Fruit fly (Drosophila melanogaster) whole organism, larva: Measurements from ENCODE around the gene CG2691.

ENCODE experiments used
- noc ChIP-seq: fragments of 200-800 bp; sonication (Bioruptor generic); optimal IDR thresholded peaks from 3 replicates; lab custom pipeline; 2019; ENCODE audit warnings: missing biosample characterization, mild to moderate bottlenecking, missing genetic modification characterization, moderate library complexity

CG2691 gene

DNA sequence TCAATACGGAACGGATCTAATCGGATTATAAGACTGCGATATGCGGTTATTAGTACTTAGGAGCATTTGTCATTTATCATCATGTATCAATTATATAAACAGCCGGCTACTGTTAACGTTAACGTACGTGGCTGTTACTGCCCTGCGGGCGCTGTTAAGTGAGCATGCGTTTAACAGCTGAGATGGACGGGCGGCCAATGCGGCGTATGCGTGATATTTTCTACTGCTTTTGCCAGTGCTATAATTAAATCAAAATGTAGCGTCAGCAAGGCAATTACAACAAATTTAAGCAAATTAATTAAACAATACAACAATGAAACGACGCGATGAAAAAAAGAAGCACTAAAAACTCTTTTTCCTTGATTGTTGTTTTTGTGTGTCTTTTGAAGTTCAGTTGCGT is 13.4 kb upstream of the CG2691 start:
- TF ChIP-seq noc (tag; lab: Kevin White, UChicago), result no peak

DNA sequence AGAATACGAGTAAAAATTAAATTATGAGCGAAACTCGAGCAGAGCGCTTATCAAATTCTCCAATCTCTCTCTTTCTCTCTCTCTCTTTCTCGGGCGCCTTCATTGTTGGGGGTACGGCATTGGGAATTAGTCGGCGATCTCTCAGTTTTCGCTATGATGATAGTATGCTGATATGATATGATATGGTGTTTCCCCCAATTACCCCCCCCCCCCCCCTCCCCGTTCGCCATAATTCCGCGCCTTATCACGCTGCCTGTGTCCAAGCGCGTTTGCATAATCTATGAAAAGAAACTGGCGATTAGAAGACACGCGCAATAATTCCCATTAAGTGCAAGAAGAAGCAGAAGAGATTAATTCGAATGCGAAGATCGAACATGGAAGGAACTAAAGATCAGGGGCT is 12.6 kb upstream of the CG2691 start:
- TF ChIP-seq noc (tag; lab: Kevin White, UChicago), result peak; percentile 57

dm6 chrX:13635000-13635368 is 10.8 kb upstream of the CG2691 start:
- no peak for TF ChIP-seq noc (tag; lab: Kevin White, UChicago)

DNA sequence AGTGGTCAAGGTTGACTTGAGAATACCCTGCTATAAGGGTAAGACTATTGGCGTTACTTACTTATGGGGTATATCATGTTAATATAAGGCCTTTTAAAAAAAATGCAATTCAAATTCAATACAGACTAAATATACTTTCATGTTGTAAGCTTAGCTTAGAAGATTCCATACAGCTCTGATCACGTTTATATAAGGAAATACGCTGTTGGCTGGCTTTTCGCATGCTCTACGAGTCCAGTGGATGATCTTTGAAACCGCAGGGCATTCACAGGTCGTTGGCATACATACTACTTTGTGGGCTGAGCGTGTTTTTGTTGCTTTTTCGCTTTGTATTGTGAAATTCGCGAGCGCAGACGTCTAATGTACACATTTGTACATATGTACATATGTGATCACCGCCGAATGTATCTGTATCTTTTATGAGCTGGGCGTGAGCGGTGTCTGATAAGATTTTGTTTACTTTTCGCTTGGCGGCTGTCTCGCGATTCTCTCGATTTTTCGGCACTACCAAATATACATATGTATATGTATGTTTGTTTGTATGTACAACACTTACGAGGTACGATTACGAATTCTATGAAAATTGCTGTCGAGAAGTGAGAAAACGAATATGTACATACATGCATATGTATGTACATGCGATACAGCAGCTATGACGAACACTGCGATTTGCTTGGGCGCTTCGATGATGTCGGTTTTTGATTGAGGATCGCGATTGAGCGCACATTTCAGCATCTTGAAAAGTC is 10.2 kb upstream of the CG2691 start:
- peak; percentile 91 for TF ChIP-seq noc (tag; lab: Kevin White, UChicago)

DNA sequence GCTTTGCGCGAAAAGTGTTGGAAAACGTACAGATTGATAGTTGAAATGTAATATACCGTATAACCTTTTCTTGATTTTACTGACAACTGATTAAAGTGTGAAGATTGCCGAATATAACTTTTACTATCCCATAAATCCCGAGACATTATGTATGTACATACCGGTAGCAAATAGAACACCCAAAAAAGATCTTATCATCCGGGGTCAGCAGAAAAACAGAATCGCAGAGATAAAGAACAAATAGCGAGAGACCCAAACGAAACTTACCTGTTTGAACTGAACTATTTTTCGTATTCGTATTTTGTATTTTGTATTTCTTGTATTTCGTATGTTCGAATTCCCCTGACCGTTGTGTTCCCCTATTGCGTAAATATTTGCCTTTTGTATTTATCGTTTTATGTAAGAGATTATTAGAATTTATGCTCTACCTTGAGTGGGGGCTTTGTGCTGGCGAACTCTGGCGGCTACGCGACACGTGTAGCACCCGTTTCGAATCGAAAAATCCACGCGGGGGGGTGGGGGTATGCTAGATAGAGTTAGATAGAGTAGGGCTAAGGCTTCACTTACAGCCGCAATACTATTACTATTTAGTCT is 9.2 kb upstream of the CG2691 start:
- TF ChIP-seq noc (tag; lab: Kevin White, UChicago), result no peak

- TF ChIP-seq noc (tag; lab: Kevin White, UChicago), result peak; percentile 12
Observed at dm6 chrX:13632606-13633005, 8.4 kb upstream of the CG2691 start.

DNA sequence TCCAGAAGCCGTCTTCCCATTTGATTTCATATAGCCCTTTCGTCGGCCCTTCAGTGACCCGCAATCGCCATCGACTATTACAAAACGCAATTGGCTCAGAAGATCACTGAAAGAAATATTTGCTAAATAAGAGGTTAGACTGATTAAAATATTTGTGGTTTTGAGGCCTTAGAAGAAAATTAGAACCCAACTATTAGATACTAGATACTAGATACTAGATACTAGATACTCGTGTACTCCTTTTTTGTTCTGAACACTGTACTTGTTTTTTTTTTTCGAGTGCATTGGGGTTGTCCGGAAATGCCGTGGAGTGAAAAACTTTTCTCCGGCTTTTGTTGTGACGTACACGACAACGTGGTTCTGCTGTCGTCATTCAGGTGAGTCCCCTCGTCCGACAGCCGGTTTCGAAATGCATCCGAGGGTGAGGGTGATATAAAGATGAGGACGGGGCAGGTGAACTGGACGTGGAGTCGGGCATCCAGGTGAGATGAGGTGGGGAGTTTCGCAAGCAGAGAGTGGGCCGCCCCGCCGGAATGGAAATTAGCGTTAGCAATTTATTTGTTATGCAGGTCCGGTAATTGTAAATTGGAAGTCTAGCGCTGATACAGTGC is 6.2 kb upstream of the CG2691 start:
- no peak for TF ChIP-seq noc (tag; lab: Kevin White, UChicago)

DNA sequence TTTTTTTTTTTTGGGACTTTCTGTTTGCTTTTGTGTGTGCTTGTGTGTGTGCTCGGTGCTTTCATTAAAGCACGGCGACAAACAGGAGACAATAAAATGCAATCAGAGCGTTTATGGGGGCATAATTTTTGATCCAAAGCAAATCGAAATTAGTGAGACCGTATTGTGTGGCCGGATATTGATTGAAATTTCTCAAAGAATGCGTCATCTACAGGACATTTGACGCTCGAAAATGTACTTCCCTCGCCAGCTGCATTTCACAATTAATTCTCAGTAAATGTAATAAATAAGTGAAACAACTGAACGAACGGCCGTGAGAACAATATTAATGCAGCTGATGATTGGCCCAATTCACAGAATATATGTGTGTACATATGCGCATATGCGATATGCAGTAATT is 5.2 kb upstream of the CG2691 start:
- no peak for TF ChIP-seq noc (tag; lab: Kevin White, UChicago)

dm6 chrX:13627855-13628254 is 3.6 kb upstream of the CG2691 start:
- TF ChIP-seq noc (tag; lab: Kevin White, UChicago), result no peak

- TF ChIP-seq noc (tag; lab: Kevin White, UChicago), result peak; percentile 71
Observed at dm6 chrX:13626579-13626894, 2.3 kb upstream of the CG2691 start.

- no peak for TF ChIP-seq noc (tag; lab: Kevin White, UChicago)
Observed at dm6 chrX:13625888-13626578, 1.8 kb upstream of the CG2691 start.

DNA sequence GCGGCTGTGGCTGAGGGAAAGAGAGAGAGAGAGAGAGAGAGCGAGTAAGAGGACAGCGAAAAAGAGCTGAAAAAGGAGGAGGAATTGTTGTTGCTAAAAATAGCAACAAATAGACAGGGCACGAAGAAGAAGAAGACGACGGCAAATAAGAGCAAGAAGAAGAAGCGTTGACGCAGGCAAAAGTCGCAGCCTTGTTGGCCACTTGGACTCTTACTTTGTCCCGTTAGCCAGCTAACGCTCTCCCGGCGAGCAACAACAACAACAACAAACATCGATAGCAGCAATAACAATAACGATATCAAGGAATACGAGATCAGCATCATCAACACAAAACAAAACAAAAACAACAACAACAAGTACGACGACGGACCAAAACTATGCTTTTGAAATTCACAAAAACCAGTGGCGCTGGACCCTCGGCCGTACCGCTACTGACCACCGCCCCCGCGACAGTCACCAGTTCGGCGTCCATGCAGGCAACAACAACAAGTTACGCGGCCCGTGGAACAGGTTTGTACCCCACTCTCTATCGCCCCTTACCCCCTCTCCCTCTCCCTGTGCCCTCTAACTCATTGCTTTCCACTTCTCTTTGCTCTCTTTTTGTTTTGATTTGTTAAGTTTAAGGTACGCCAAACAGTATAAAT is 994 bp upstream of the CG2691 start:
- TF ChIP-seq noc (tag; lab: Kevin White, UChicago), result no peak

dm6 chrX:13616417-13617050 is 7.7 kb downstream of the CG2691 start, which contains the start of the genes tth and Tango2:
TSS of gene tth (minus strand) at chrX:13616586.
TSS of gene Tango2 (plus strand) at chrX:13616989.
- peak; percentile 92 for TF ChIP-seq noc (tag; lab: Kevin White, UChicago)

- peak; percentile 4 for TF ChIP-seq noc (tag; lab: Kevin White, UChicago)
Observed at dm6 chrX:13615992-13616391, 8.2 kb downstream of the CG2691 start.

DNA sequence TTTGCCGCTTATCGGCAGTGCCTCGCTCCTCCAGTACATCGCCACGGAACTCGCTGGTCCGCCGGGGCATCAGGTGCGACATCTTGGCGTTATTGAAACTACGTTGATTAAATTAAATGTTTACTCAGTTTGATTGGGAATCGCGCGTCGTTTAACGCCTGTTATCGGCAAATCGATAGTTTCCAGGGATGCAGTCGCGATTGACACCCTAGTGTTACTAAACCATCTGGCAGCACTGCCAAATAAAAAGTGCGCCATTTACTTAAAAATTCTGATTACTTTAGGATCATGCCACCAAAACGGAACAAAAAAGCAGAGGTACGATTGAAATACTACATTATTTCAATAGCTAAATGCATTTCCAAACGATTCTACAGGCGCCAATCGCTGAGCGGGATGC is 12.3 kb downstream of the CG2691 start, which contains the start of the genes Ndc80 and BthD:
Ndc80 (minus strand) TSS at position 179 of the 400 bp plus-strand sequence.
BthD (plus strand) TSS at position 248 of the 400 bp plus-strand sequence.
- no peak for TF ChIP-seq noc (tag; lab: Kevin White, UChicago)
